Worm (Caenorhabditis elegans) whole organism, young adult: ENCODE data around the gene F27C8.3.

Source experiments
- B0035.1 ChIP-seq: sonication (generic microtip); optimal IDR thresholded peaks from 2 replicates; lab custom pipeline; 2016; ENCODE audit warnings: missing genetic modification characterization, mild to moderate bottlenecking, missing compliant biosample characterization, missing genotype, missing genetic modification reagents
- C06A6.2 ChIP-seq: fragments of 200-800 bp; sonication (Bioruptor generic); conservative IDR thresholded peaks from 2 replicates; pipeline ENCODE4 v1.3.6; 2022; ENCODE audit warnings: missing genetic modification characterization, missing compliant biosample characterization
- F10E7.11 ChIP-seq: sonication (generic microtip); optimal IDR thresholded peaks from 2 replicates; lab custom pipeline; 2017; ENCODE audit warnings: mild to moderate bottlenecking, missing genetic modification characterization, moderate library complexity, missing compliant biosample characterization
- F37B4.10 ChIP-seq: fragments of 200-800 bp; sonication (Bioruptor generic); IDR thresholded peaks from 2 replicates; pipeline ENCODE4 v1.3.6; 2022; ENCODE audit warnings: missing genetic modification characterization, missing compliant biosample characterization
- F57A8.1 ChIP-seq: fragments of 200-800 bp; sonication (Bioruptor generic); optimal IDR thresholded peaks from 2 replicates; lab custom pipeline; 2018; ENCODE audit warnings: mild to moderate bottlenecking, missing genetic modification characterization, moderate library complexity, missing compliant biosample characterization
- T26A5.8 ChIP-seq: sonication (generic microtip); optimal IDR thresholded peaks from 2 replicates; lab custom pipeline; 2016; ENCODE audit warnings: missing genetic modification characterization, missing compliant biosample characterization
- Y53G8AR.9 ChIP-seq: fragments of 200-800 bp; sonication (Bioruptor generic); conservative IDR thresholded peaks from 2 replicates; pipeline ENCODE4 v1.3.6; 2022; ENCODE audit warnings: missing genetic modification reagents, missing genetic modification characterization, missing compliant biosample characterization
- Y79H2A.3 ChIP-seq: fragments of 200-800 bp; sonication (Bioruptor generic); conservative IDR thresholded peaks from 2 replicates; pipeline ENCODE4 v1.3.6; 2022; ENCODE audit warnings: missing genetic modification reagents, missing genetic modification characterization, missing compliant biosample characterization
- Y95B8A.8 ChIP-seq: fragments of 200-800 bp; sonication (Bioruptor generic); IDR thresholded peaks from 2 replicates; pipeline ENCODE4 v1.3.6; 2022; ENCODE audit warnings: missing genetic modification reagents, missing genetic modification characterization, missing compliant biosample characterization
- ZK185.1 ChIP-seq: sonication (generic microtip); optimal IDR thresholded peaks from 2 replicates; lab custom pipeline; 2016; ENCODE audit warnings: mild to moderate bottlenecking, missing genetic modification characterization, missing compliant biosample characterization; ENCODE audit not compliant: poor library complexity, severe bottlenecking
- akir-1 ChIP-seq: fragments of 200-800 bp; sonication (Bioruptor generic); optimal IDR thresholded peaks from 2 replicates; lab custom pipeline; 2018; ENCODE audit warnings: mild to moderate bottlenecking, missing genetic modification characterization, moderate library complexity, missing compliant biosample characterization
- ama-1 ChIP-seq, 3 experiments: fragments of 150-350 bp in 1 of 3; sonication (generic microtip) in 2 of 3; optimal IDR thresholded peaks; 2 replicates each; lab custom pipeline; 2014 to 2018; ENCODE audit warnings: missing biosample characterization in 2 of 3, missing genetic modification characterization in 2 of 3, missing genetic modification reagents in 2 of 3
- attf-3 ChIP-seq: fragments of 200-800 bp; sonication (Bioruptor generic); conservative IDR thresholded peaks from 2 replicates; pipeline ENCODE4 v1.3.6; 2022; ENCODE audit warnings: missing genetic modification reagents, missing genetic modification characterization, missing compliant biosample characterization
- bed-1 ChIP-seq: fragments of 200-800 bp; sonication (Bioruptor generic); IDR thresholded peaks from 2 replicates; pipeline ENCODE4 v1.3.6; 2022; ENCODE audit warnings: missing genetic modification reagents, missing genetic modification characterization, missing compliant biosample characterization
- ceh-91 ChIP-seq: fragments of 200-800 bp; sonication (Bioruptor generic); IDR thresholded peaks from 2 replicates; pipeline ENCODE4 v1.3.6; 2022; ENCODE audit warnings: missing genetic modification reagents, missing genetic modification characterization, missing compliant biosample characterization
- egrh-3 ChIP-seq: fragments of 200-800 bp; sonication (Bioruptor generic); IDR thresholded peaks from 2 replicates; pipeline ENCODE4 v1.3.6; 2022; ENCODE audit warnings: missing genetic modification reagents, missing genetic modification characterization, missing compliant biosample characterization
- ekl-4 ChIP-seq: fragments of 200-800 bp; sonication (Bioruptor generic); IDR thresholded peaks from 2 replicates; pipeline ENCODE4 v1.3.6; 2022; ENCODE audit warnings: missing genetic modification reagents, missing genetic modification characterization, missing compliant biosample characterization
- gei-17 ChIP-seq: fragments of 200-800 bp; sonication (Bioruptor generic); optimal IDR thresholded peaks from 2 replicates; lab custom pipeline; 2018; ENCODE audit warnings: mild to moderate bottlenecking, missing genetic modification characterization, missing compliant biosample characterization
- hlh-12 ChIP-seq: sonication (generic microtip); optimal IDR thresholded peaks from 2 replicates; lab custom pipeline; 2016; ENCODE audit warnings: missing genetic modification characterization, missing compliant biosample characterization
- hlh-26 ChIP-seq: fragments of 200-800 bp; sonication (Bioruptor generic); conservative IDR thresholded peaks from 2 replicates; pipeline ENCODE4 v1.3.6; 2022; ENCODE audit warnings: missing genetic modification reagents, missing genetic modification characterization, missing compliant biosample characterization
- hmg-20 ChIP-seq: fragments of 200-800 bp; sonication (Bioruptor generic); IDR thresholded peaks from 2 replicates; pipeline ENCODE4 v1.3.6; 2022; ENCODE audit warnings: missing genetic modification reagents, missing genetic modification characterization, missing compliant biosample characterization
- hsf-1 ChIP-seq: fragments of 200-800 bp; sonication (Bioruptor generic); IDR thresholded peaks from 2 replicates; pipeline ENCODE4 v1.3.6; 2022; ENCODE audit warnings: missing genetic modification reagents, missing genetic modification characterization, missing compliant biosample characterization
- lag-1 ChIP-seq: fragments of 200-800 bp; sonication (Bioruptor generic); IDR thresholded peaks from 2 replicates; pipeline ENCODE4 v1.3.6; 2022; ENCODE audit warnings: missing genetic modification reagents, missing genetic modification characterization, missing compliant biosample characterization
- let-607 ChIP-seq, 2 experiments: fragments of 200-800 bp in 1 of 2; sonication (Bioruptor generic) in 1 of 2; sonication (generic microtip) in 1 of 2; optimal IDR thresholded peaks; 2 replicates each; lab custom pipeline; 2016 to 2018; ENCODE audit warnings: mild to moderate bottlenecking in 2 of 2, missing compliant biosample characterization in 2 of 2, missing genetic modification characterization in 2 of 2, moderate library complexity in 2 of 2, missing genotype in 1 of 2
- lin-26 ChIP-seq: fragments of 200-800 bp; sonication (Bioruptor generic); IDR thresholded peaks from 2 replicates; pipeline ENCODE4 v1.3.6; 2022; ENCODE audit warnings: missing genetic modification reagents, missing genetic modification characterization, missing compliant biosample characterization
- lin-35 ChIP-seq, 3 experiments: fragments of 150-350 bp in 2 of 3; sonication (generic microtip) in 1 of 3; optimal IDR thresholded peaks; 2 replicates each; lab custom pipeline; 2014 to 2018; ENCODE audit warnings: missing biosample characterization in 3 of 3, missing genetic modification characterization in 3 of 3, missing genetic modification reagents in 3 of 3
- lin-40 ChIP-seq: sonication (generic microtip); optimal IDR thresholded peaks from 2 replicates; lab custom pipeline; 2016; ENCODE audit warnings: missing genetic modification characterization, mild to moderate bottlenecking, missing compliant biosample characterization, missing genotype, missing genetic modification reagents
- lin-54 ChIP-seq: fragments of 200-800 bp; sonication (Bioruptor generic); optimal IDR thresholded peaks from 2 replicates; lab custom pipeline; 2018; ENCODE audit warnings: mild to moderate bottlenecking, missing genetic modification characterization, missing compliant biosample characterization
- madf-3 ChIP-seq: fragments of 200-800 bp; sonication (Bioruptor generic); IDR thresholded peaks from 2 replicates; pipeline ENCODE4 v1.3.6; 2022; ENCODE audit warnings: missing genetic modification reagents, missing genetic modification characterization, missing compliant biosample characterization
- madf-8 ChIP-seq: fragments of 200-800 bp; sonication (Bioruptor generic); conservative IDR thresholded peaks from 2 replicates; pipeline ENCODE4 v1.3.6; 2022; ENCODE audit warnings: missing genetic modification reagents, missing genetic modification characterization, missing compliant biosample characterization
- nfya-1 ChIP-seq: sonication (generic microtip); optimal IDR thresholded peaks from 2 replicates; lab custom pipeline; 2017; ENCODE audit warnings: antibody characterized with exemption, missing compliant biosample characterization, missing genetic modification characterization, borderline replicate concordance; ENCODE audit not compliant: insufficient read depth
- nhr-179 ChIP-seq: sonication (generic microtip); optimal IDR thresholded peaks from 2 replicates; lab custom pipeline; 2016; ENCODE audit warnings: mild to moderate bottlenecking, missing genetic modification characterization, missing compliant biosample characterization
- somi-1 ChIP-seq: fragments of 200-800 bp; sonication (Bioruptor generic); optimal IDR thresholded peaks from 2 replicates; lab custom pipeline; 2018; ENCODE audit warnings: mild to moderate bottlenecking, missing genetic modification characterization, missing compliant biosample characterization
- tbp1 ChIP-seq: fragments of 200-800 bp; sonication (Bioruptor generic); optimal IDR thresholded peaks from 2 replicates; lab custom pipeline; 2018; ENCODE audit warnings: mild to moderate bottlenecking, missing genetic modification characterization, missing compliant biosample characterization
- tlf-1 ChIP-seq: fragments of 200-800 bp; sonication (Bioruptor generic); optimal IDR thresholded peaks from 2 replicates; lab custom pipeline; 2018; ENCODE audit warnings: mild to moderate bottlenecking, missing genetic modification characterization, missing compliant biosample characterization
- xnd-1 ChIP-seq: sonication (generic microtip); optimal IDR thresholded peaks from 2 replicates; lab custom pipeline; 2016; ENCODE audit warnings: missing genotype, missing genetic modification reagents, missing genetic modification characterization, missing compliant biosample characterization
- zim-3 ChIP-seq: sonication (generic microtip); optimal IDR thresholded peaks from 2 replicates; lab custom pipeline; 2017; ENCODE audit warnings: mild to moderate bottlenecking, missing genetic modification characterization, moderate library complexity, missing compliant biosample characterization
- ztf-18 ChIP-seq: sonication (generic microtip); optimal IDR thresholded peaks from 2 replicates; lab custom pipeline; 2016; ENCODE audit warnings: missing genotype, mild to moderate bottlenecking, missing genetic modification characterization, missing compliant biosample characterization
- ztf-26 ChIP-seq: sonication (generic microtip); optimal IDR thresholded peaks from 2 replicates; lab custom pipeline; 2017; ENCODE audit warnings: missing genetic modification characterization, missing compliant biosample characterization

The F27C8.3 gene

ce11 chrIV:9588784-9589457 lies 6.8 kb downstream of the F27C8.3 start, which contains the start of gene trcs-1 (continued):
- 0 out of 2 replicates have a peak, but pooled peaks have one; percentile 53 for TF ChIP-seq attf-3 (GFP tag; lab: Robert Waterston, UW)
- peak; percentile 55; the same call in 1 of the 2 replicates for TF ChIP-seq hsf-1 (GFP tag; lab: Robert Waterston, UW)
- peak; percentile 91 for TF ChIP-seq lin-54 (GFP tag; lab: Kevin White, UChicago)
- peak; percentile 73 for TF ChIP-seq tlf-1 (GFP tag; lab: Kevin White, UChicago)
- no peak for TF ChIP-seq lag-1 (GFP tag; lab: Robert Waterston, UW)
- no peak for TF ChIP-seq madf-3 (GFP tag; lab: Robert Waterston, UW)
- no peak for TF ChIP-seq let-607 (tag; optimal IDR thresholded peaks at IDR 0.05; lab: Kevin White, UChicago)
- TF ChIP-seq ztf-18 (tag; lab: Kevin White, UChicago) = no peak
- TF ChIP-seq Y53G8AR.9 (GFP tag; lab: Robert Waterston, UW) = no peak
- TF ChIP-seq somi-1 (GFP tag; lab: Kevin White, UChicago) = no peak
- no peak for TF ChIP-seq ekl-4 (GFP tag; lab: Robert Waterston, UW)
- TF ChIP-seq, all 124 proteins: peak for 28

- TF ChIP-seq zim-3 (no peak), tbp1 (GFP tag; lab: Kevin White, UChicago) (no peak), T26A5.8 (tag; lab: Kevin White, UChicago) (no peak), lin-26 (GFP tag; lab: Robert Waterston, UW) (no peak), ama-1 (optimal IDR thresholded peaks at IDR 0.05; lab: Kevin White, UChicago) (no peak), ama-1 (GFP tag; optimal IDR thresholded peaks at IDR 0.05; lab: Kevin White, UChicago) (no peak), ZK185.1 (tag; lab: Kevin White, UChicago) (no peak), F57A8.1 (GFP tag; lab: Kevin White, UChicago) (no peak), Y79H2A.3 (GFP tag; lab: Robert Waterston, UW) (no peak), madf-8 (GFP tag; lab: Robert Waterston, UW) (no peak), bed-1 (GFP tag; lab: Robert Waterston, UW) (no peak), F10E7.11 (tag; lab: Kevin White, UChicago) (no peak)
Observed at ce11 chrIV:9584352-9584751, 11.3 kb downstream of the F27C8.3 start.

ce11 chrIV:9580021-9580420 lies 15.7 kb downstream of the F27C8.3 start, which contains the start of gene npr-2:
Gene npr-2, minus strand, starts transcription at chrIV:9580121.
- TF ChIP-seq B0035.1 (tag; lab: Kevin White, UChicago) (no peak), gei-17 (GFP tag; lab: Kevin White, UChicago) (no peak), xnd-1 (no peak), lin-40 (tag; lab: Kevin White, UChicago) (no peak), C06A6.2 (GFP tag; lab: Robert Waterston, UW) (no peak)

DNA sequence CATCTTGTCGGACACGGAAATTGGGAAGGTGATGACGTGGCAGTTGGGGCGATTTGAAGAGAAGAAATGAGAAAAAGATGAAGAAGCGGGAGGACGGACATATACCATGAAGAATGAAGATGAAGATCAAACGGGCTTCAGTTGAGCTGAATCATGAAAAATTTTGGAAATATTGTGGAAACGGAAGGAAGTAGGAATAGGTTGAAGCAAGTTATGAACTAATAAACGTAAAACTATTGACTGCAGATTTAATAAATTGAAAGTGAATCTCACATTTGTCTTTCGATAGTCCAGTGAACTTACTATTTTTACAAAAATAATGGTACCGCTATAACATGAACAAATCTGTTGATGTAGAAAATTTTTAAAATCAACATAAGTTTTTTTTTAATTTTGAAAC lies 29.2 kb downstream of the F27C8.3 start, which contains the start of gene lron-14:
Gene lron-14 (minus strand): TSS at position 101 of the 400 bp plus-strand sequence.
- no peak for TF ChIP-seq B0035.1 (tag; lab: Kevin White, UChicago)
- TF ChIP-seq nfya-1 (tag; lab: Kevin White, UChicago) = no peak
- no peak for TF ChIP-seq ZK185.1 (tag; lab: Kevin White, UChicago)
- TF ChIP-seq akir-1 (GFP tag; lab: Kevin White, UChicago) = no peak
- TF ChIP-seq lin-35 (GFP tag; optimal IDR thresholded peaks at IDR 0.05; lab: Kevin White, UChicago) = no peak
- TF ChIP-seq C06A6.2 (GFP tag; lab: Robert Waterston, UW) = no peak
- TF ChIP-seq hlh-26 (GFP tag; lab: Robert Waterston, UW) = no peak
- TF ChIP-seq ztf-26 (tag; lab: Kevin White, UChicago) = no peak
- TF ChIP-seq let-607 (tag; optimal IDR thresholded peaks at IDR 0.05; lab: Kevin White, UChicago) = no peak
- no peak for TF ChIP-seq gei-17 (GFP tag; lab: Kevin White, UChicago)
- TF ChIP-seq egrh-3 (GFP tag; lab: Robert Waterston, UW) = no peak
- no peak for TF ChIP-seq hmg-20 (GFP tag; lab: Robert Waterston, UW)
- no peak for TF ChIP-seq nhr-179
- TF ChIP-seq lag-1 (GFP tag; lab: Robert Waterston, UW) = no peak
- TF ChIP-seq hlh-12 (tag; lab: Kevin White, UChicago) = no peak
- TF ChIP-seq F37B4.10 (GFP tag; lab: Robert Waterston, UW) = no peak
- no peak for TF ChIP-seq Y95B8A.8 (GFP tag; lab: Robert Waterston, UW)
- no peak for TF ChIP-seq T26A5.8 (tag; lab: Kevin White, UChicago)
- no peak for TF ChIP-seq ceh-91
